Worm (Caenorhabditis elegans) whole organism, L2 larva: Measurements from ENCODE around the gene srh-47.

Experiments used
- C34F6.9 ChIP-seq: fragments of 150-350 bp; optimal IDR thresholded peaks from 2 replicates; lab custom pipeline; 2014; ENCODE audit warnings: missing biosample characterization, missing genetic modification characterization
- F13H6.1 ChIP-seq: sonication (generic microtip); optimal IDR thresholded peaks from 2 replicates; lab custom pipeline; 2016; ENCODE audit warnings: missing genetic modification characterization, missing compliant biosample characterization
- R02D3.7 ChIP-seq: fragments of 150-350 bp; optimal IDR thresholded peaks from 2 replicates; lab custom pipeline; 2014; ENCODE audit warnings: missing biosample characterization, missing genetic modification characterization
- Y55F3AM.14 ChIP-seq: fragments of 200-800 bp; sonication (Bioruptor generic); optimal IDR thresholded peaks from 2 replicates; lab custom pipeline; 2018; ENCODE audit warnings: mild to moderate bottlenecking, missing genetic modification characterization, missing compliant biosample characterization
- alr-1 ChIP-seq: fragments of 150-350 bp; optimal IDR thresholded peaks from 2 replicates; lab custom pipeline; 2014; ENCODE audit warnings: missing biosample characterization, missing genetic modification characterization
- aly-2 ChIP-seq: fragments of 150-350 bp; optimal IDR thresholded peaks from 2 replicates; lab custom pipeline; 2014; ENCODE audit warnings: missing biosample characterization, missing genetic modification characterization
- ama-1 ChIP-seq: fragments of 150-350 bp; optimal IDR thresholded peaks from 2 replicates; lab custom pipeline; 2018; ENCODE audit warnings: inconsistent platforms
- blmp-1 ChIP-seq: sonication (generic microtip); optimal IDR thresholded peaks from 2 replicates; lab custom pipeline; 2017; ENCODE audit warnings: missing genetic modification characterization, mild to moderate bottlenecking, missing compliant biosample characterization, antibody characterized with exemption, moderate library complexity; ENCODE audit not compliant: insufficient read depth
- dmd-4 ChIP-seq: sonication (generic microtip); optimal IDR thresholded peaks from 2 replicates; lab custom pipeline; 2017; ENCODE audit warnings: missing biosample characterization, missing genetic modification characterization
- fos-1 ChIP-seq: fragments of 150-350 bp; optimal IDR thresholded peaks from 2 replicates; lab custom pipeline; 2014; ENCODE audit warnings: missing biosample characterization, missing genetic modification characterization
- gmeb-1 ChIP-seq: fragments of 150-350 bp; optimal IDR thresholded peaks from 2 replicates; lab custom pipeline; 2014; ENCODE audit warnings: missing biosample characterization, missing genetic modification characterization
- lin-39 ChIP-seq: fragments of 150-350 bp; optimal IDR thresholded peaks from 2 replicates; lab custom pipeline; 2014; ENCODE audit warnings: missing biosample characterization, missing genetic modification reagents, missing genetic modification characterization
- lsy-2 ChIP-seq, 2 experiments: fragments of 150-350 bp in 1 of 2; sonication (generic microtip) in 1 of 2; optimal IDR thresholded peaks; 2 replicates each; lab custom pipeline; 2014 to 2017; ENCODE audit warnings: missing biosample characterization in 2 of 2, missing genetic modification characterization in 2 of 2
- mab-5 ChIP-seq: fragments of 150-350 bp; optimal IDR thresholded peaks from 2 replicates; lab custom pipeline; 2014; ENCODE audit warnings: missing biosample characterization, missing genetic modification characterization
- mbf-1 ChIP-seq: sonication (generic microtip); optimal IDR thresholded peaks from 2 replicates; lab custom pipeline; 2017; ENCODE audit warnings: missing biosample characterization, missing genetic modification characterization
- mdl-1 ChIP-seq, 2 experiments: fragments of 150-350 bp in 1 of 2; sonication (generic microtip) in 1 of 2; optimal IDR thresholded peaks; 2 replicates each; lab custom pipeline; 2017; ENCODE audit warnings: missing biosample characterization in 2 of 2, missing genetic modification characterization in 2 of 2
- nhr-10 ChIP-seq: sonication (generic microtip); optimal IDR thresholded peaks from 2 replicates; lab custom pipeline; 2017; ENCODE audit warnings: missing biosample characterization, missing genetic modification characterization
- nhr-11 ChIP-seq: fragments of 150-350 bp; optimal IDR thresholded peaks from 2 replicates; lab custom pipeline; 2014; ENCODE audit warnings: missing biosample characterization, missing genetic modification characterization
- nhr-12 ChIP-seq: fragments of 150-350 bp; optimal IDR thresholded peaks from 2 replicates; lab custom pipeline; 2014; ENCODE audit warnings: missing biosample characterization, missing genetic modification characterization
- nhr-129 ChIP-seq: fragments of 150-350 bp; optimal IDR thresholded peaks from 2 replicates; lab custom pipeline; 2014; ENCODE audit warnings: missing biosample characterization, missing genetic modification characterization
- nhr-21 ChIP-seq: fragments of 150-350 bp; optimal IDR thresholded peaks from 2 replicates; lab custom pipeline; 2014; ENCODE audit warnings: missing biosample characterization, missing genetic modification characterization
- nhr-23 ChIP-seq: fragments of 150-350 bp; optimal IDR thresholded peaks from 2 replicates; lab custom pipeline; 2014; ENCODE audit warnings: missing biosample characterization, missing genetic modification reagents, missing genetic modification characterization
- nhr-237 ChIP-seq: fragments of 150-350 bp; optimal IDR thresholded peaks from 2 replicates; lab custom pipeline; 2014; ENCODE audit warnings: missing biosample characterization, missing genetic modification characterization
- nhr-25 ChIP-seq: fragments of 150-350 bp; sonication (generic microtip); optimal IDR thresholded peaks from 3 replicates; lab custom pipeline; 2014; ENCODE audit warnings: missing biosample characterization, missing genetic modification characterization
- peb-1 ChIP-seq: fragments of 150-350 bp; optimal IDR thresholded peaks from 2 replicates; lab custom pipeline; 2014; ENCODE audit warnings: missing biosample characterization, missing genetic modification characterization
- sem-4 ChIP-seq: fragments of 150-350 bp; optimal IDR thresholded peaks from 2 replicates; lab custom pipeline; 2014; ENCODE audit warnings: missing biosample characterization, missing genetic modification reagents, missing genetic modification characterization
- sma-3 ChIP-seq: sonication (generic microtip); optimal IDR thresholded peaks from 2 replicates; lab custom pipeline; 2016; ENCODE audit warnings: missing genetic modification reagents, missing genetic modification characterization, missing compliant biosample characterization
- sma-9 ChIP-seq, 2 experiments: fragments of 150-350 bp in 1 of 2; sonication (generic microtip) in 1 of 2; optimal IDR thresholded peaks; 2 replicates each; lab custom pipeline; 2014 to 2016; ENCODE audit warnings: missing genetic modification characterization in 2 of 2, mild to moderate bottlenecking in 1 of 2, missing biosample characterization in 1 of 2, missing compliant biosample characterization in 1 of 2, missing genetic modification reagents in 1 of 2, moderate library complexity in 1 of 2
- snpc-4 ChIP-seq: fragments of 150-350 bp; optimal IDR thresholded peaks from 2 replicates; lab custom pipeline; 2014; ENCODE audit warnings: missing biosample characterization, missing genetic modification characterization
- unc-55 ChIP-seq: fragments of 150-350 bp; sonication (generic microtip); optimal IDR thresholded peaks from 3 replicates; lab custom pipeline; 2014; ENCODE audit warnings: missing biosample characterization, missing genetic modification reagents, missing genetic modification characterization
- zag-1 ChIP-seq: fragments of 150-350 bp; optimal IDR thresholded peaks from 2 replicates; lab custom pipeline; 2014; ENCODE audit warnings: missing biosample characterization, missing genetic modification characterization
- ztf-11 ChIP-seq: sonication (generic microtip); optimal IDR thresholded peaks from 2 replicates; lab custom pipeline; 2017; ENCODE audit warnings: missing biosample characterization, missing genetic modification characterization
- ztf-4 ChIP-seq: fragments of 150-350 bp; optimal IDR thresholded peaks from 2 replicates; lab custom pipeline; 2014; ENCODE audit warnings: missing biosample characterization, missing genetic modification characterization

srh-47 gene

DNA sequence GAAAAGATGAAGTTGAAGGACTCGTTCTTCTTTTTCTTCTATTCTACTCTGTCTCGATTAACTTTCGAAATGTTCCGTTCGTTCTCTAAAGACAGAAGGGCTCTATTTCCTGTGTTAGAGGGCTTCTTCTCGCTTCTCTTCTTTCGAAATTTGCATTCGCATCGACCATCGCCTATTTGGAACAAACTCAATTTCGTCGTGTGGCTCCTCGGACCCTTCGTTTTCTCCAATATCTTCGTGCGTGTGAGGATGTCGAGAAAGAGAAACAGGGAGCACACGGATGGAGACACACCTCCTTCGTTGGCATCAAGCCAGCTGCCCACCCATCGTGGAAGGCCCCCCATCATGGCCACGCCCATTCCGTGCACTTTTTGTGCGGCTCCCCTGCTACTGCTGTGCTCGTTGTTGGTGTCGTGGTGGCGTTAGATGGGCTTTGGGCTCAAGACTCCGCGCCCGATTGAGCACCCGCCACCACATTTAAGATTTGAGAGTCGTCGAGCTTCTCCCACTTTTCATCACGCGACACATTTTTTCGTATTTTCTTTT is 40.8 kb upstream of the srh-47 start:
- TF ChIP-seq F13H6.1 (tag; lab: Kevin White, UChicago) (peak; percentile 28), dmd-4 (tag; lab: Kevin White, UChicago) (no peak), gmeb-1 (no peak), C34F6.9 (tag; lab: Kevin White, UChicago) (peak; percentile 1), zag-1 (tag; lab: Kevin White, UChicago) (peak; percentile 26)

DNA sequence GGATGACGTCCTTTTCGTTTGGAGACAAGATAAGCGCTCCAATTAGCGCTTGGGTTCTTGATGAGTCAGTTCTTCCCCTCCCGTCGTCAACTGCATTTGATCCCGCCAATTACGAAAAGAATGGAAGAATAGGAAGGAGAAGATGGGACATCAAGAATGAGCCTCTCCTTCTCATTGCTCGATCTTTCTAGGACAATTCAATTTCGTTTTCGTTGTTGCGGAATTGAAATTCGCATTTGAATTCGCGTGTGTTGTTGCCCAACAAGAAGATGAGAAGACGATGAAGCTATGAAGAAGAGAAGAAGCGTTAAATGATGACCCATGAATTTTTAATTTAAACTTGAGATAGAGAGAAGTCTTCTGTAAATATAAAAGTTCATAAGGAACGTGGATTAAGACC is 36.4 kb upstream of the srh-47 start:
- TF ChIP-seq R02D3.7 (tag; lab: Kevin White, UChicago) (no peak), F13H6.1 (tag; lab: Kevin White, UChicago) (no peak), nhr-12 (tag; lab: Kevin White, UChicago) (no peak), unc-55 (GFP tag; lab: Kevin White, UChicago) (no peak), nhr-11 (tag; lab: Kevin White, UChicago) (no peak), fos-1 (tag; lab: Kevin White, UChicago) (no peak), nhr-21 (tag; lab: Kevin White, UChicago) (no peak), ztf-4 (tag; lab: Kevin White, UChicago) (no peak), nhr-129 (tag; lab: Kevin White, UChicago) (no peak), nhr-25 (tag; lab: Kevin White, UChicago) (no peak), lin-39 (no peak), lsy-2 (tag; optimal IDR thresholded peaks at IDR 0.05; lab: Kevin White, UChicago) (no peak), Y55F3AM.14 (GFP tag; lab: Kevin White, UChicago) (no peak), blmp-1 (no peak), sma-9 (GFP tag; optimal IDR thresholded peaks at IDR 0.05; lab: Kevin White, UChicago) (no peak), sma-9 (tag; optimal IDR thresholded peaks at IDR 0.05; lab: Kevin White, UChicago) (no peak), mab-5 (tag; lab: Kevin White, UChicago) (no peak), mbf-1 (tag; lab: Kevin White, UChicago) (no peak), C34F6.9 (tag; lab: Kevin White, UChicago) (no peak), mdl-1 (tag; optimal IDR thresholded peaks at IDR 0.05; lab: Kevin White, UChicago) (no peak)

DNA sequence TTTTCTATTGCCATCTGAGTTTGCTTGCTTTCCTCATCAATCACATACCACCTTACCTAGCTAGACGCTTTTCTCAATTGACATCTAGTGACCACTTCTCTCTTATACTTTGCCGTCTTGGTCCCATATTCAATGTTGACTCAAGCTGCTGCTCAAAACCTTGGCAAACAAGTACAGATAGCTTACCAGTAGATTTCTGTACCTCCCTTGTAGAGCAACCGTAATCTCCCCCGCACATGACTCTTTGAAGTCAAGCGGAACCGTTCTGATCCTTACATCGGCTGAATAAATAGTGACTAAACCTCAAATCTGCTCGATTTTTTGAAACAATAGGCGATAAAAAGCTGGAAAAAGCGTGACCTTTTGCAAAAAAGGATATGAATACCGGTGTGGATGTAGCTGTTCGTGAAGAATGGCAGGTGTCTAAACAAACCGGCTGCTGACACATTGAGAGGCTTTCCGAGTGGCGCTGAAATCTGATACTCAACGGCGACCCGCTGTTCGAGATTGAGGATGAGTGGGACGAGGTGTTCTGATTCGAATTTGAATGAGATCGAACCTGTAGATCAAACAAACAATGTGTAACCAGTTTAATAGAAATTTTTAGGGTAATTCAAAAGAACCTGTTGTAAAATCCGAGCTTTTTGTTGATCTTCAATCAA is 35.4 kb upstream of the srh-47 start:
- TF ChIP-seq ztf-4 (tag; lab: Kevin White, UChicago) = no peak
- TF ChIP-seq nhr-237 = no peak
- no peak for TF ChIP-seq ztf-11 (tag; lab: Kevin White, UChicago)
- TF ChIP-seq sem-4 = no peak
- TF ChIP-seq nhr-23 (tag; lab: Kevin White, UChicago) = no peak
- no peak for TF ChIP-seq aly-2 (tag; lab: Kevin White, UChicago)
- TF ChIP-seq unc-55 (GFP tag; lab: Kevin White, UChicago) = no peak
- no peak for TF ChIP-seq peb-1 (tag; lab: Kevin White, UChicago)
- TF ChIP-seq ama-1 (lab: Kevin White, UChicago) = no peak
- no peak for TF ChIP-seq Y55F3AM.14 (GFP tag; lab: Kevin White, UChicago)
- no peak for TF ChIP-seq snpc-4 (tag; lab: Kevin White, UChicago)
- TF ChIP-seq sma-3 (GFP tag; lab: Kevin White, UChicago) = no peak

DNA sequence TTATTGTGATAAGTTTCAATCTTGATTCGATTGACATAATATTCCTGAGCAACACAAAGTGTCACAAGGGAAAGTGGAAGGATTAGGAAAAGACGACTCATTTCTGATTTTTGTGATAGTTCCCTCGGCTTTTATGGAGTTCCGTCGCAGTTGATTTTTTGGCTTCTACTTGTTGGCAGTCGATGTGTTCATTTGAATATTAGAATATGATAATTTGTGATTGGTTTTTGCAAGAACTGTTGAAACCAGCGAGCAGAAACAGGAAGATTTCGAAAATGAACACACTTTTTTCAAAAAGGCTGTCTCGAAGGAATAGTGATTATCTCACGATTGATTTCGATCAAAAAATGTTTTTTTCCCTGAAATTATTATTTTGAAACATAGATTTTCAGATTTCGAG is 33.8 kb upstream of the srh-47 start, which contains the start of gene T02E9.6:
Gene T02E9.6 (minus strand): TSS at position 101 of the 400 bp plus-strand sequence.
- TF ChIP-seq fos-1 (tag; lab: Kevin White, UChicago) (no peak), nhr-25 (tag; lab: Kevin White, UChicago) (no peak), C34F6.9 (tag; lab: Kevin White, UChicago) (no peak), nhr-129 (tag; lab: Kevin White, UChicago) (no peak), sma-9 (GFP tag; optimal IDR thresholded peaks at IDR 0.05; lab: Kevin White, UChicago) (no peak), sma-9 (tag; optimal IDR thresholded peaks at IDR 0.05; lab: Kevin White, UChicago) (no peak), snpc-4 (tag; lab: Kevin White, UChicago) (no peak), nhr-10 (tag; lab: Kevin White, UChicago) (no peak), blmp-1 (no peak), nhr-12 (tag; lab: Kevin White, UChicago) (no peak), nhr-23 (tag; lab: Kevin White, UChicago) (no peak), gmeb-1 (no peak), peb-1 (tag; lab: Kevin White, UChicago) (no peak), sem-4 (no peak), alr-1 (no peak), sma-3 (GFP tag; lab: Kevin White, UChicago) (no peak), nhr-21 (tag; lab: Kevin White, UChicago) (no peak), Y55F3AM.14 (GFP tag; lab: Kevin White, UChicago) (no peak)
- TF ChIP-seq, all 48 proteins: peak for 0
